Fruit fly (Drosophila melanogaster): Measurements from ENCODE around the gene wts.
A peak's percentile ranks its signal among the peaks of the same experiment; 100 is the strongest.

wts gene

dm6 chr3R:30789363-30789762 lies 17.1 kb downstream of the wts start (continued):
- no peak for TF ChIP-seq CG5180 (GFP tag; optimal IDR thresholded peaks at IDR 0.05)
- no peak for TF ChIP-seq CG6683 (GFP tag; optimal IDR thresholded peaks at IDR 0.05)
- no peak for TF ChIP-seq gsb-n (tag; optimal IDR thresholded peaks at IDR 0.05)
- peak; percentile 78 for TF ChIP-seq CG17361 (GFP tag; IDR thresholded peaks at IDR 0.05)
- peak; percentile 83 for TF ChIP-seq CG11695 (GFP tag; IDR thresholded peaks at IDR 0.05)
- no peak for TF ChIP-seq CG11723 (GFP tag; optimal IDR thresholded peaks at IDR 0.05)
- no peak for TF ChIP-seq sqz (GFP tag; optimal IDR thresholded peaks at IDR 0.05)
- 0 out of 2 replicates have a peak, but pooled peaks have one; percentile 25 for TF ChIP-seq CG6689 (GFP tag; IDR thresholded peaks at IDR 0.05)
- peak; percentile 63 for TF ChIP-seq CG16813 (GFP tag; IDR thresholded peaks at IDR 0.05; ENCODE audit: partially characterized antibody)
- TF ChIP-seq org-1 (GFP tag; optimal IDR thresholded peaks at IDR 0.05), result no peak
- no peak for TF ChIP-seq CG2129 (GFP tag; IDR thresholded peaks at IDR 0.05; ENCODE audit: partially characterized antibody)
- no peak for TF ChIP-seq Usf (GFP tag; optimal IDR thresholded peaks at IDR 0.05)
- no peak for TF ChIP-seq chn (GFP tag; optimal IDR thresholded peaks at IDR 0.05)
- TF ChIP-seq Myb (GFP tag; optimal IDR thresholded peaks at IDR 0.05), result peak; percentile 12
- no peak for TF ChIP-seq CG33213 (GFP tag; optimal IDR thresholded peaks at IDR 0.05)
- peak; percentile 39; the same call in 2 of the 3 replicates for TF ChIP-seq croc (GFP tag; conservative IDR thresholded peaks at IDR 0.05)
- no peak for TF ChIP-seq CG9876 (GFP tag; optimal IDR thresholded peaks at IDR 0.05)
- TF ChIP-seq bowl (GFP tag; IDR thresholded peaks at IDR 0.05), result no peak
- TF ChIP-seq gsb (GFP tag; IDR thresholded peaks at IDR 0.05), result peak; percentile 60
- no peak for TF ChIP-seq CG13894 (tag; optimal IDR thresholded peaks at IDR 0.05)
- 0 out of 3 replicates have a peak, but pooled peaks have one; percentile 8 for TF ChIP-seq hb (GFP tag; IDR thresholded peaks at IDR 0.05; ENCODE audit: partially characterized antibody)
- TF ChIP-seq exex (tag; optimal IDR thresholded peaks at IDR 0.05), result no peak
- TF ChIP-seq Camta (GFP tag; optimal IDR thresholded peaks at IDR 0.05), result no peak
- TF ChIP-seq CG6765 (GFP tag; optimal IDR thresholded peaks at IDR 0.05), result no peak
- no peak for TF ChIP-seq Taf1 (GFP tag; IDR thresholded peaks at IDR 0.05)
- no peak for TF ChIP-seq lab (GFP tag; optimal IDR thresholded peaks at IDR 0.05)
- no peak for TF ChIP-seq Gsc (GFP tag; IDR thresholded peaks at IDR 0.05)
- TF ChIP-seq CG9609 (GFP tag; optimal IDR thresholded peaks at IDR 0.05), result no peak
- no peak for TF ChIP-seq CG8924 (tag; optimal IDR thresholded peaks at IDR 0.05)
- TF ChIP-seq eve (GFP tag; optimal IDR thresholded peaks at IDR 0.05), result no peak
- TF ChIP-seq ems (GFP tag; optimal IDR thresholded peaks at IDR 0.05), result peak; percentile 35
- peak; percentile 91 for TF ChIP-seq CTCF (GFP tag; optimal IDR thresholded peaks at IDR 0.05)
- peak; percentile 20; the same call in 1 of the 2 replicates for TF ChIP-seq sna (GFP tag; IDR thresholded peaks at IDR 0.05; ENCODE audit: partially characterized antibody)
- peak; percentile 76; the same call in 1 of the 2 replicates for TF ChIP-seq cas (GFP tag; IDR thresholded peaks at IDR 0.05)
- no peak for TF ChIP-seq CG8089 (GFP tag; optimal IDR thresholded peaks at IDR 0.05)
- TF ChIP-seq CG18764 (GFP tag; optimal IDR thresholded peaks at IDR 0.05), result no peak
- no peak for TF ChIP-seq pan (optimal IDR thresholded peaks at IDR 0.05)
- TF ChIP-seq pan (GFP tag; optimal IDR thresholded peaks at IDR 0.05 in 1 of 2, IDR thresholded peaks at IDR 0.05 in 1 of 2), result peak in 1 of 2 experiments; percentile 88
- peak in 1 of 2 experiments; percentile 21 for TF ChIP-seq Hr51 (GFP tag; optimal IDR thresholded peaks at IDR 0.05)
- TF ChIP-seq Nf-YA (GFP tag; IDR thresholded peaks at IDR 0.05), result 0 out of 2 replicates have a peak, but pooled peaks have one; percentile 57
- no peak for TF ChIP-seq CG9817 (tag; optimal IDR thresholded peaks at IDR 0.05)
- TF ChIP-seq CG6791 (GFP tag; IDR thresholded peaks at IDR 0.05; ENCODE audit: partially characterized antibody), result peak; percentile 76
- no peak for TF ChIP-seq CG10959 (GFP tag; IDR thresholded peaks at IDR 0.05)
- TF ChIP-seq CG4424 (GFP tag; optimal IDR thresholded peaks at IDR 0.05), result peak; percentile 32
- TF ChIP-seq CG4328 (GFP tag; optimal IDR thresholded peaks at IDR 0.05), result no peak
- TF ChIP-seq bcd (GFP tag; optimal IDR thresholded peaks at IDR 0.05), result peak; percentile 50
- peak; percentile 46 for TF ChIP-seq CG17359 (tag; optimal IDR thresholded peaks at IDR 0.05)
- TF ChIP-seq HLHmδ (GFP tag; optimal IDR thresholded peaks at IDR 0.05), result no peak
- TF ChIP-seq ind (GFP tag; optimal IDR thresholded peaks at IDR 0.05), result no peak
- TF ChIP-seq slp2 (GFP tag; optimal IDR thresholded peaks at IDR 0.05), result peak; percentile 7
- no peak for TF ChIP-seq CG12769 (tag; optimal IDR thresholded peaks at IDR 0.05)

Measured in whole organism, embryonic.